Fruit fly (Drosophila melanogaster) whole organism, adult: ENCODE data around the gene raskol.

Experiments
- CG11617 ChIP-seq: fragments of 200-800 bp; sonication (Bioruptor generic); optimal IDR thresholded peaks from 2 replicates; lab custom pipeline; 2017; ENCODE audit warnings: mild to moderate bottlenecking, missing biosample characterization, missing genetic modification reagents, missing genetic modification characterization
- CG12768 ChIP-seq: fragments of 200-800 bp; sonication (Bioruptor generic); optimal IDR thresholded peaks from 2 replicates; lab custom pipeline; 2017; ENCODE audit warnings: missing biosample characterization, missing genetic modification characterization, mild to moderate bottlenecking, moderate library complexity, missing genetic modification reagents
- CG14711 ChIP-seq: fragments of 200-800 bp; sonication (Bioruptor generic); optimal IDR thresholded peaks from 2 replicates; lab custom pipeline; 2018; ENCODE audit warnings: missing biosample characterization, mild to moderate bottlenecking, missing genetic modification characterization, moderate library complexity
- CG1620 ChIP-seq: fragments of 200-800 bp; sonication (Bioruptor generic); optimal IDR thresholded peaks from 2 replicates; lab custom pipeline; 2016; ENCODE audit warnings: missing biosample characterization, missing genetic modification characterization
- CG33017 ChIP-seq: fragments of 200-800 bp; sonication (Bioruptor generic); optimal IDR thresholded peaks from 2 replicates; lab custom pipeline; 2018; ENCODE audit warnings: missing biosample characterization, mild to moderate bottlenecking, missing genetic modification characterization, moderate library complexity
- CG5204 ChIP-seq: fragments of 200-800 bp; sonication (Bioruptor generic); optimal IDR thresholded peaks from 2 replicates; lab custom pipeline; 2016; ENCODE audit warnings: missing biosample characterization, missing genetic modification characterization
- CG7045 ChIP-seq: fragments of 200-800 bp; sonication (Bioruptor generic); optimal IDR thresholded peaks from 2 replicates; lab custom pipeline; 2017; ENCODE audit warnings: missing biosample characterization, mild to moderate bottlenecking, missing genetic modification characterization
- CG7101 ChIP-seq: fragments of 200-800 bp; sonication (Bioruptor generic); optimal IDR thresholded peaks from 2 replicates; lab custom pipeline; 2018; ENCODE audit warnings: missing biosample characterization, mild to moderate bottlenecking, missing genetic modification characterization, moderate library complexity
- Clk ChIP-seq: fragments of 200-800 bp; sonication (Bioruptor generic); optimal IDR thresholded peaks from 2 replicates; lab custom pipeline; 2017; ENCODE audit warnings: missing biosample characterization, missing genetic modification characterization
- Crg-1 ChIP-seq: fragments of 200-800 bp; sonication (Bioruptor generic); optimal IDR thresholded peaks from 2 replicates; lab custom pipeline; 2016; ENCODE audit warnings: missing biosample characterization, missing genetic modification characterization
- Hr96 ChIP-seq: fragments of 200-800 bp; sonication (Bioruptor generic); optimal IDR thresholded peaks from 2 replicates; lab custom pipeline; 2016; ENCODE audit warnings: missing biosample characterization, missing genetic modification characterization
- Mnt ChIP-seq: fragments of 200-800 bp; sonication (Bioruptor generic); optimal IDR thresholded peaks from 2 replicates; lab custom pipeline; 2016; ENCODE audit warnings: missing biosample characterization, mild to moderate bottlenecking, missing genetic modification characterization
- bab1 ChIP-seq: fragments of 200-800 bp; sonication (Bioruptor generic); optimal IDR thresholded peaks from 3 replicates; lab custom pipeline; 2019; ENCODE audit warnings: missing biosample characterization, mild to moderate bottlenecking, missing genetic modification characterization, moderate library complexity
- cic ChIP-seq: fragments of 200-800 bp; sonication (Bioruptor generic); optimal IDR thresholded peaks from 2 replicates; lab custom pipeline; 2017; ENCODE audit warnings: missing biosample characterization, mild to moderate bottlenecking, missing genetic modification characterization, moderate library complexity
- cnc ChIP-seq, 2 experiments: fragments of >200 bp; optimal IDR thresholded peaks; 2 replicates each; lab custom pipeline; 2017
- kay ChIP-seq: fragments of 200-800 bp; sonication (Bioruptor generic); peaks from one replicate; lab custom pipeline; 2016; ENCODE audit warnings: missing biosample characterization, missing genetic modification characterization, borderline replicate concordance
- ovo ChIP-seq: fragments of 200-800 bp; sonication (Bioruptor generic); optimal IDR thresholded peaks from 2 replicates; lab custom pipeline; 2016; ENCODE audit warnings: missing biosample characterization, missing genetic modification characterization
- pad ChIP-seq: fragments of 200-800 bp; sonication (Bioruptor generic); optimal IDR thresholded peaks from 3 replicates; lab custom pipeline; 2017; ENCODE audit warnings: missing biosample characterization, missing genetic modification characterization, mild to moderate bottlenecking, moderate library complexity, missing genetic modification reagents
- tj ChIP-seq: fragments of 200-800 bp; sonication (Bioruptor generic); optimal IDR thresholded peaks from 3 replicates; lab custom pipeline; 2017; ENCODE audit warnings: missing biosample characterization, mild to moderate bottlenecking, missing genetic modification characterization, moderate library complexity
- toe ChIP-seq: fragments of 200-800 bp; sonication (Bioruptor generic); optimal IDR thresholded peaks from 2 replicates; lab custom pipeline; 2016; ENCODE audit warnings: missing biosample characterization, missing genetic modification characterization

The raskol gene

dm6 chrX:17709546-17710272 is at the start of gene raskol, which contains the start of gene CG8173:
TSS of gene raskol (plus strand) at chrX:17710144.
TSS of gene CG8173 (minus strand) at chrX:17709653.
- TF ChIP-seq pad (no peak), kay (GFP tag; lab: Kevin White, UChicago) (peak; percentile 68), tj (GFP tag; lab: Kevin White, UChicago) (no peak), CG7101 (peak; percentile 8), bab1 (GFP tag; lab: Kevin White, UChicago) (peak; percentile 54), Mnt (GFP tag; lab: Kevin White, UChicago) (peak; percentile 18), CG1620 (GFP tag; lab: Kevin White, UChicago) (peak; percentile 34), CG12768 (no peak)

- TF ChIP-seq bab1 (GFP tag; lab: Kevin White, UChicago) (no peak), CG1620 (GFP tag; lab: Kevin White, UChicago) (no peak), cnc (optimal IDR thresholded peaks at IDR 0.05; lab: Kevin White, UChicago) (no peak), CG5204 (no peak), tj (GFP tag; lab: Kevin White, UChicago) (no peak), ovo (no peak), pad (no peak), CG7101 (no peak), CG7045 (GFP tag; lab: Kevin White, UChicago) (no peak), Crg-1 (GFP tag; lab: Kevin White, UChicago) (no peak), kay (GFP tag; lab: Kevin White, UChicago) (no peak), CG12768 (no peak), CG11617 (no peak), toe (no peak), CG33017 (no peak), cic (GFP tag; lab: Kevin White, UChicago) (no peak), Hr96 (no peak), Mnt (GFP tag; lab: Kevin White, UChicago) (no peak), CG14711 (tag; lab: Kevin White, UChicago) (no peak)
Observed at dm6 chrX:17671788-17672187, 38.2 kb upstream of the raskol start, which contains the start of gene CG12990. TSS of gene CG12990 (minus strand) at chrX:17671888.

- TF ChIP-seq tj (GFP tag; lab: Kevin White, UChicago), result no peak
- TF ChIP-seq CG14711 (tag; lab: Kevin White, UChicago), result no peak
- no peak for TF ChIP-seq Mnt (GFP tag; lab: Kevin White, UChicago)
- TF ChIP-seq bab1 (GFP tag; lab: Kevin White, UChicago), result no peak
Observed at dm6 chrX:17677953-17678668, 31.8 kb upstream of the raskol start.

- no peak for TF ChIP-seq pad
Observed at dm6 chrX:17679642-17680571, 30.0 kb upstream of the raskol start.

- TF ChIP-seq ovo (peak; percentile 21), CG11617 (no peak), pad (no peak), CG7101 (no peak), kay (GFP tag; lab: Kevin White, UChicago) (no peak), Clk (GFP tag; lab: Kevin White, UChicago) (no peak), CG1620 (GFP tag; lab: Kevin White, UChicago) (no peak), CG7045 (GFP tag; lab: Kevin White, UChicago) (no peak), tj (GFP tag; lab: Kevin White, UChicago) (peak; percentile 23), Mnt (GFP tag; lab: Kevin White, UChicago) (no peak), CG33017 (no peak), CG5204 (peak; percentile 29), toe (no peak), CG14711 (tag; lab: Kevin White, UChicago) (peak; percentile 16), Crg-1 (GFP tag; lab: Kevin White, UChicago) (no peak), bab1 (GFP tag; lab: Kevin White, UChicago) (peak; percentile 30), Hr96 (no peak), CG12768 (no peak), cnc (optimal IDR thresholded peaks at IDR 0.05; lab: Kevin White, UChicago) (no peak), cic (GFP tag; lab: Kevin White, UChicago) (no peak)
Observed at dm6 chrX:17682745-17683505, 27.0 kb upstream of the raskol start.

- TF ChIP-seq bab1 (GFP tag; lab: Kevin White, UChicago) (no peak), Crg-1 (GFP tag; lab: Kevin White, UChicago) (no peak), cic (GFP tag; lab: Kevin White, UChicago) (no peak), cnc (optimal IDR thresholded peaks at IDR 0.05; lab: Kevin White, UChicago) (no peak), CG7101 (no peak), CG1620 (GFP tag; lab: Kevin White, UChicago) (no peak), kay (GFP tag; lab: Kevin White, UChicago) (no peak), CG11617 (no peak), Mnt (GFP tag; lab: Kevin White, UChicago) (no peak), CG5204 (no peak), ovo (no peak), toe (no peak), CG12768 (no peak), Clk (GFP tag; lab: Kevin White, UChicago) (no peak), tj (GFP tag; lab: Kevin White, UChicago) (no peak), pad (no peak), CG33017 (no peak), CG7045 (GFP tag; lab: Kevin White, UChicago) (no peak), CG14711 (tag; lab: Kevin White, UChicago) (no peak), Hr96 (no peak)
Observed at dm6 chrX:17683506-17683858, 26.5 kb upstream of the raskol start.
